Fruit fly (Drosophila melanogaster) whole organism, embryonic: ENCODE data around the gene RhoBTB.

ENCODE experiments used
- Awh ChIP-seq: fragments of 200-800 bp; sonication (Bioruptor generic); IDR thresholded peaks from 2 replicates; pipeline ENCODE4, ENCODE4 v1.3.6; 2022; ENCODE audit warnings: missing biosample characterization, missing genetic modification characterization
- Bteb2 ChIP-seq: fragments of 200-800 bp; sonication (Bioruptor generic); optimal IDR thresholded peaks from 2 replicates; lab custom pipeline; 2016; ENCODE audit warnings: missing biosample characterization, missing genetic modification characterization
- CG11560 ChIP-seq: fragments of 200-800 bp; sonication (Bioruptor generic); IDR thresholded peaks from 3 replicates; pipeline ENCODE4 v1.3.6; 2022; ENCODE audit warnings: missing biosample characterization, missing genetic modification characterization
- CG13624 ChIP-seq: fragments of 200-800 bp; sonication (Bioruptor generic); optimal IDR thresholded peaks from 2 replicates; lab custom pipeline; 2016; ENCODE audit warnings: missing biosample characterization, missing genetic modification characterization
- CG1603 ChIP-seq: fragments of 200-800 bp; sonication (Bioruptor generic); optimal IDR thresholded peaks from 2 replicates; lab custom pipeline; 2019; ENCODE audit warnings: missing biosample characterization, mild to moderate bottlenecking, missing genetic modification characterization, moderate library complexity
- CG16863 ChIP-seq: fragments of 200-800 bp; sonication (Bioruptor generic); optimal IDR thresholded peaks from 3 replicates; lab custom pipeline; 2016; ENCODE audit warnings: missing biosample characterization, missing genetic modification characterization
- CG17829 ChIP-seq: fragments of 200-800 bp; optimal IDR thresholded peaks from 2 replicates; lab custom pipeline; 2019; ENCODE audit warnings: missing biosample characterization, mild to moderate bottlenecking, missing genetic modification characterization, moderate library complexity
- CG18011 ChIP-seq: fragments of 200-800 bp; sonication (Bioruptor generic); optimal IDR thresholded peaks from 2 replicates; lab custom pipeline; 2017; ENCODE audit warnings: missing biosample characterization, missing genetic modification characterization, mild to moderate bottlenecking, moderate library complexity, missing genotype
- CG18619 ChIP-seq: fragments of 200-800 bp; sonication (Bioruptor generic); optimal IDR thresholded peaks from 3 replicates; lab custom pipeline; 2017; ENCODE audit warnings: missing biosample characterization, mild to moderate bottlenecking, missing genetic modification characterization
- CG2129 ChIP-seq: fragments of 200-800 bp; sonication (Bioruptor generic); IDR thresholded peaks from 2 replicates; pipeline ENCODE4 v1.3.6; 2022; ENCODE audit warnings: missing biosample characterization, missing genetic modification characterization; ENCODE audit not compliant: partially characterized antibody
- CG30020 ChIP-seq: fragments of 200-800 bp; optimal IDR thresholded peaks from 2 replicates; lab custom pipeline; 2019; ENCODE audit warnings: missing biosample characterization, mild to moderate bottlenecking, missing genetic modification characterization, moderate library complexity
- CG3163 ChIP-seq: fragments of 200-800 bp; sonication (Bioruptor generic); optimal IDR thresholded peaks from 3 replicates; lab custom pipeline; 2016; ENCODE audit warnings: missing biosample characterization, missing genetic modification characterization
- CG3281 ChIP-seq: fragments of 200-800 bp; sonication (Bioruptor generic); optimal IDR thresholded peaks from 3 replicates; lab custom pipeline; 2017; ENCODE audit warnings: missing biosample characterization, mild to moderate bottlenecking, missing genetic modification characterization
- CG3407 ChIP-seq: fragments of 200-800 bp; sonication (Bioruptor generic); optimal IDR thresholded peaks from 2 replicates; lab custom pipeline; 2018; ENCODE audit warnings: missing biosample characterization, mild to moderate bottlenecking, missing genetic modification characterization
- CG4424 ChIP-seq: fragments of 200-800 bp; sonication (Bioruptor generic); optimal IDR thresholded peaks from 3 replicates; lab custom pipeline; 2016; ENCODE audit warnings: missing biosample characterization, missing genetic modification characterization
- CG6765 ChIP-seq: fragments of 200-800 bp; sonication (Bioruptor generic); optimal IDR thresholded peaks from 3 replicates; lab custom pipeline; 2017; ENCODE audit warnings: missing biosample characterization, mild to moderate bottlenecking, missing genetic modification characterization
- CG8281 ChIP-seq: fragments of 200-800 bp; sonication (Bioruptor generic); optimal IDR thresholded peaks from 2 replicates; lab custom pipeline; 2018; ENCODE audit warnings: missing biosample characterization, mild to moderate bottlenecking, missing genetic modification characterization, moderate library complexity
- CHES-1-like ChIP-seq: fragments of 200-800 bp; sonication (Bioruptor generic); optimal IDR thresholded peaks from 2 replicates; lab custom pipeline; 2016; ENCODE audit warnings: missing biosample characterization, missing genetic modification characterization
- CkIIα-i1 ChIP-seq: fragments of 200-800 bp; sonication (Bioruptor generic); IDR thresholded peaks from 2 replicates; pipeline ENCODE4 v1.3.6; 2022; ENCODE audit warnings: missing biosample characterization, missing genetic modification characterization
- Dek ChIP-seq: fragments of 200-800 bp; sonication (Bioruptor generic); optimal IDR thresholded peaks from 3 replicates; lab custom pipeline; 2019; ENCODE audit warnings: missing biosample characterization, mild to moderate bottlenecking, missing genetic modification characterization, moderate library complexity
- E2f2 ChIP-seq: fragments of 200-800 bp; sonication (Bioruptor generic); IDR thresholded peaks from 2 replicates; pipeline ENCODE4 v1.3.6; 2022; ENCODE audit warnings: missing biosample characterization, missing genetic modification characterization
- HLH54F ChIP-seq: fragments of 200-800 bp; sonication (Bioruptor generic); optimal IDR thresholded peaks from 3 replicates; lab custom pipeline; 2016; ENCODE audit warnings: missing biosample characterization, missing genetic modification characterization
- HmgZ ChIP-seq: fragments of 200-800 bp; sonication (Bioruptor generic); optimal IDR thresholded peaks from 2 replicates; lab custom pipeline; 2018; ENCODE audit warnings: missing biosample characterization, mild to moderate bottlenecking, missing genetic modification characterization
- Hsf ChIP-seq: fragments of 200-800 bp; sonication (Bioruptor generic); optimal IDR thresholded peaks from 3 replicates; lab custom pipeline; 2016; ENCODE audit warnings: missing biosample characterization, missing genetic modification characterization
- Nf-YC ChIP-seq: fragments of 200-800 bp; optimal IDR thresholded peaks from 3 replicates; lab custom pipeline; 2019; ENCODE audit warnings: missing biosample characterization, mild to moderate bottlenecking, missing genetic modification characterization, moderate library complexity
- Opbp ChIP-seq: fragments of 200-800 bp; sonication (Bioruptor generic); IDR thresholded peaks from 3 replicates; pipeline ENCODE4 v1.3.6; 2022; ENCODE audit warnings: missing biosample characterization, missing genetic modification characterization; ENCODE audit not compliant: partially characterized antibody
- Optix ChIP-seq: fragments of 200-800 bp; sonication (Bioruptor generic); IDR thresholded peaks from 3 replicates; pipeline ENCODE4 v1.3.6; 2022; ENCODE audit warnings: missing biosample characterization, missing genetic modification characterization
- PHDP ChIP-seq: fragments of 200-800 bp; sonication (Bioruptor generic); optimal IDR thresholded peaks from 3 replicates; lab custom pipeline; 2018; ENCODE audit warnings: missing biosample characterization, mild to moderate bottlenecking, missing genetic modification characterization, moderate library complexity
- Side ChIP-seq: fragments of 200-800 bp; sonication (Bioruptor generic); optimal IDR thresholded peaks from 2 replicates; lab custom pipeline; 2016; ENCODE audit warnings: missing biosample characterization, missing genetic modification characterization
- Sin3A ChIP-seq: fragments of >200 bp; optimal IDR thresholded peaks from 2 replicates; lab custom pipeline; 2018
- Six4 ChIP-seq: fragments of 200-800 bp; sonication (Bioruptor generic); optimal IDR thresholded peaks from 2 replicates; lab custom pipeline; 2016; ENCODE audit warnings: missing biosample characterization, missing genetic modification characterization
- Taf1 ChIP-seq: fragments of 200-800 bp; sonication (Bioruptor generic); IDR thresholded peaks from 2 replicates; pipeline ENCODE4 v1.3.6; 2022; ENCODE audit warnings: missing biosample characterization, missing genetic modification characterization
- Xbp1 ChIP-seq: fragments of 200-800 bp; sonication (Bioruptor generic); optimal IDR thresholded peaks from 3 replicates; lab custom pipeline; 2016; ENCODE audit warnings: missing biosample characterization, mild to moderate bottlenecking, missing genetic modification characterization
- bsh ChIP-seq, 2 experiments: fragments of 200-800 bp; sonication (Bioruptor generic); optimal IDR thresholded peaks; 2 replicates each; lab custom pipeline; 2017 to 2018; ENCODE audit warnings: mild to moderate bottlenecking in 2 of 2, missing biosample characterization in 2 of 2, missing genetic modification characterization in 2 of 2, moderate library complexity in 1 of 2
- dmrt11E ChIP-seq: fragments of 200-800 bp; sonication (Bioruptor generic); optimal IDR thresholded peaks from 3 replicates; lab custom pipeline; 2018; ENCODE audit warnings: missing biosample characterization, mild to moderate bottlenecking, missing genetic modification characterization, moderate library complexity
- eve ChIP-seq, 2 experiments: fragments of >200 bp; optimal IDR thresholded peaks; 2 replicates each; lab custom pipeline; 2017; ENCODE audit warnings: missing biosample characterization in 2 of 2, missing genetic modification characterization in 2 of 2
- ewg ChIP-seq: fragments of 200-800 bp; sonication (Bioruptor generic); optimal IDR thresholded peaks from 3 replicates; lab custom pipeline; 2017; ENCODE audit warnings: mild to moderate bottlenecking, missing biosample characterization, missing genetic modification reagents, missing genetic modification characterization
- lbe ChIP-seq: fragments of 200-800 bp; sonication (Bioruptor generic); optimal IDR thresholded peaks from 2 replicates; lab custom pipeline; 2016; ENCODE audit warnings: missing biosample characterization, mild to moderate bottlenecking, missing genetic modification characterization
- mld ChIP-seq: fragments of 200-800 bp; sonication (Bioruptor generic); IDR thresholded peaks from 3 replicates; pipeline ENCODE4 v1.3.6; 2022; ENCODE audit warnings: missing biosample characterization, missing genetic modification characterization; ENCODE audit not compliant: partially characterized antibody
- nerfin-1 ChIP-seq: fragments of 200-800 bp; sonication (Bioruptor generic); optimal IDR thresholded peaks from 3 replicates; lab custom pipeline; 2019; ENCODE audit warnings: missing biosample characterization, mild to moderate bottlenecking, missing genetic modification characterization, moderate library complexity
- otp ChIP-seq: fragments of 200-800 bp; sonication (Bioruptor generic); IDR thresholded peaks from 3 replicates; pipeline ENCODE4, ENCODE4 v1.3.6; 2022; ENCODE audit warnings: missing biosample characterization, missing genetic modification characterization
- pum ChIP-seq: fragments of 200-800 bp; sonication (Bioruptor generic); optimal IDR thresholded peaks from 2 replicates; lab custom pipeline; 2016; ENCODE audit warnings: missing biosample characterization, missing genetic modification characterization
- sens ChIP-seq: fragments of 200-800 bp; sonication (Bioruptor generic); peaks from one replicate; lab custom pipeline; 2016; ENCODE audit warnings: missing biosample characterization, missing genetic modification characterization
- shn ChIP-seq: fragments of 200-800 bp; sonication (Bioruptor generic); optimal IDR thresholded peaks from 3 replicates; lab custom pipeline; 2016; ENCODE audit warnings: missing biosample characterization, missing genetic modification characterization
- unc-4 ChIP-seq: fragments of 200-800 bp; sonication (Bioruptor generic); IDR thresholded peaks from 2 replicates; pipeline ENCODE4 v1.3.6; 2022; ENCODE audit warnings: missing biosample characterization, missing genetic modification characterization; ENCODE audit not compliant: partially characterized antibody
- vfl ChIP-seq: fragments of 200-800 bp; sonication (Bioruptor generic); optimal IDR thresholded peaks from 2 replicates; lab custom pipeline; 2016; ENCODE audit warnings: missing biosample characterization, missing genetic modification characterization
- yki ChIP-seq: fragments of >200 bp; optimal IDR thresholded peaks from 3 replicates; lab custom pipeline; 2018
- zen2 ChIP-seq: fragments of 200-800 bp; sonication (Bioruptor generic); IDR thresholded peaks from 3 replicates; pipeline ENCODE4 v1.3.6; 2022; ENCODE audit warnings: missing biosample characterization, missing genetic modification characterization; ENCODE audit not compliant: partially characterized antibody

The RhoBTB gene

DNA sequence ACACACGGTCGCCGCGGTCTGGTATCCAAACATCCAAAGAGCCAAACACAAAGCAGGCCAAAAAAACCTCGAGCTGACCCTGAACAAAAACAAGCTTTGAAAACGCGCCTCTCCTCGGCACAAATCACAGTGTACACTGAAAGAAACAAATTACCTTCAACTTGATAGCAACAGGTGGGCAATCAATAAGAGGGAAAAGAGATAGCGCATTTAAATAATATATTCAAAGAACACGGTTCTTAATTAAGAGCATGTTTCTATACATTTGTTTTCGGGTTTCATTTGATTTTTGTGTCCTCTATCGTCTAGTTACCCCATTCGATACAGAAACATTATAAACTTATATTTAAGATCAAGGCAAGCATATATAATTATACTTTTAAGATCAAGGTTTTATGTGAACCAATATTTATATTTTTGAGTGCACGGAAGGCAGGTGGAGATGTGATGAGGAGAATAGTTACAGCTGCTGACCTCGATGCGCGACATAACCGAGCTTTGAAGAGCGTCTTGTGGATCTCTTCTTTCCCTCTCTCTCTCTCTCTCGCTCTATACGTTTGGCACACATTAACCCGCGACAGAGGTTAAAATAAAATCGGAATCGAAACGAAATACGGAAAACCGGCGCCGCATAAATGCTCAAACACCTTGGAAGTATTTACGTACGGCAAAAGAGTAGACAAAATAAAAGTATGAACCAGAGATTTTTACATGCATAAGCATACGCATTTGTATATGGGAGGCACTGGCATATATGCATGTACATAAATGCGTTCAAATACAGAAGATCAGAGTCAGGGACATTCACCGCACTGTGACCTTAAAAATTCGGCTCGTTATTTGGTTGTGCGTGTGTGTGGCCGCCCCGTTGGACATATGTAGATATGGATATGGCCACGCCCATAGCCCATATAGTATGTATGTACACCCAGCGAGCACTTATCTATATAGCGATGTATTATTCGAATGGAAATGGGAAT, 22.5 kb downstream of the RhoBTB start (continued):
- no peak for TF ChIP-seq CG11560 (tag; lab: Robert Waterston, UW)
- peak; percentile 82 for TF ChIP-seq CG3407
- no peak for TF ChIP-seq yki (lab: Kevin White, UChicago)
- peak; percentile 30 for TF ChIP-seq lbe (GFP tag; lab: Kevin White, UChicago)
- TF ChIP-seq ewg: peak; percentile 71
- TF ChIP-seq dmrt11E: peak; percentile 70
- peak; percentile 75 for TF ChIP-seq CG13624 (GFP tag; lab: Kevin White, UChicago)
- TF ChIP-seq CG2129 (GFP tag; lab: Robert Waterston, UW): no peak
- peak in 1 of 2 experiments; percentile 95 for TF ChIP-seq eve (GFP tag; optimal IDR thresholded peaks at IDR 0.05; lab: Kevin White, UChicago)
- peak; percentile 70 for TF ChIP-seq CG8281 (tag; lab: Kevin White, UChicago)
- TF ChIP-seq PHDP (tag; lab: Kevin White, UChicago): peak; percentile 90
- no peak for TF ChIP-seq mld (GFP tag; lab: Robert Waterston, UW)
- peak; percentile 81 for TF ChIP-seq CG17829 (tag; lab: Kevin White, UChicago)
- TF ChIP-seq CHES-1-like (GFP tag; lab: Kevin White, UChicago): peak; percentile 50
- peak; percentile 55 for TF ChIP-seq CG1603 (tag; lab: Kevin White, UChicago)
- peak; percentile 55 for TF ChIP-seq vfl (GFP tag; lab: Kevin White, UChicago)
- peak; percentile 74 for TF ChIP-seq HmgZ (tag; lab: Kevin White, UChicago)
- peak; percentile 86 for TF ChIP-seq Hsf (GFP tag; lab: Kevin White, UChicago)
- TF ChIP-seq CG18619 (GFP tag; lab: Kevin White, UChicago): peak; percentile 88
- peak; percentile 69 for TF ChIP-seq Six4 (GFP tag; lab: Kevin White, UChicago)
- 0 out of 3 replicates have a peak, but pooled peaks have one; percentile 27 for TF ChIP-seq otp
- TF ChIP-seq zen2: no peak
- TF ChIP-seq CG30020 (tag; lab: Kevin White, UChicago): peak; percentile 66
- TF ChIP-seq nerfin-1: peak; percentile 84
- peak; percentile 13 for TF ChIP-seq CG3163 (GFP tag; lab: Kevin White, UChicago)
- peak; percentile 97 for TF ChIP-seq sens (GFP tag; lab: Kevin White, UChicago)
- peak; percentile 78 for TF ChIP-seq CG6765 (GFP tag; lab: Kevin White, UChicago)
- TF ChIP-seq Side (GFP tag; lab: Kevin White, UChicago): peak; percentile 55
- TF ChIP-seq Optix (GFP tag; lab: Robert Waterston, UW): 0 out of 3 replicates have a peak, but pooled peaks have one; percentile 21
- peak; percentile 85 for TF ChIP-seq Xbp1 (GFP tag; lab: Kevin White, UChicago)
- TF ChIP-seq CG4424 (GFP tag; lab: Kevin White, UChicago): peak; percentile 91
- TF ChIP-seq CkIIα-i1 (GFP tag; lab: Robert Waterston, UW): no peak
- peak; percentile 50; the same call in 1 of the 2 replicates for TF ChIP-seq E2f2 (GFP tag; lab: Robert Waterston, UW)
- TF ChIP-seq CG18011 (GFP tag; lab: Kevin White, UChicago): peak; percentile 68
- TF ChIP-seq Taf1 (GFP tag; lab: Robert Waterston, UW): peak; percentile 23; the same call in 1 of the 2 replicates
- peak; percentile 65 for TF ChIP-seq pum (GFP tag; lab: Kevin White, UChicago)
- TF ChIP-seq HLH54F: peak; percentile 65
- TF ChIP-seq Dek (tag; lab: Kevin White, UChicago): peak; percentile 90
- TF ChIP-seq unc-4 (GFP tag; lab: Robert Waterston, UW): peak; percentile 1; the same call in 1 of the 2 replicates
- TF ChIP-seq Sin3A (lab: Kevin White, UChicago): no peak
- peak; percentile 89 for TF ChIP-seq CG3281 (GFP tag; lab: Kevin White, UChicago)
- peak; percentile 58 to 82 for TF ChIP-seq bsh (GFP tag; optimal IDR thresholded peaks at IDR 0.05; lab: Kevin White, UChicago)
- TF ChIP-seq Nf-YC (tag; lab: Kevin White, UChicago): peak; percentile 77
- peak; percentile 59 for TF ChIP-seq shn (GFP tag; lab: Kevin White, UChicago)
- peak; percentile 72 for TF ChIP-seq CG16863
- TF ChIP-seq Awh (GFP tag; lab: Robert Waterston, UW): peak; percentile 80
- TF ChIP-seq Opbp (GFP tag; lab: Robert Waterston, UW): no peak
- TF ChIP-seq Bteb2 (GFP tag; lab: Kevin White, UChicago): peak; percentile 71
